Worm (Caenorhabditis elegans): ENCODE measurements around the gene vrp-1.

DNA sequence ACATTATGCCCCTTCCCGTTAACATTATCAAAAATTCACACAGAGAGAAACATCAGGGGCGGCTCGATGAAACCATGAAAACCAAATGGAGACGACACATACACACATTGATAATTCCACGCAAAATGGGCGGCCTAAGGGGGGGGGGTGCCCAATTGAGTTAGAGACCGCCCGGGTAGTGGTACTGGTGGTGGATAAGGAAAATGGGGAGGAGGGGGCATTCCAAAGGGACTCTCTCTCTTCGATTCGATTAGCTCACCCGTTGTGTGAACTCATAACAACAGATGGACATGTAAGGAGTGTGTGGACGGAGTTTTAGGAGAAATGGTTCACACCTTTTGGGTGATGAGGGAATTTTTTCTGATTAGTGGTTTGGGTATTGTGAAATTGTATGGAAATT, 29.9 kb upstream of the vrp-1 start:
- TF ChIP-seq T22C8.4 (GFP tag; IDR thresholded peaks at IDR 0.05), result no peak
- no peak for TF ChIP-seq flt-1 (GFP tag; IDR thresholded peaks at IDR 0.05)
